Worm (Caenorhabditis elegans) whole organism, early embryonic: Measurements from ENCODE around the gene F49H12.3.

Experiments used
- B0310.2 ChIP-seq: sonication (generic microtip); optimal IDR thresholded peaks from 2 replicates; lab custom pipeline; 2016; ENCODE audit warnings: mild to moderate bottlenecking, missing genetic modification characterization, missing compliant biosample characterization
- F13C5.2 ChIP-seq: sonication (generic microtip); optimal IDR thresholded peaks from 2 replicates; lab custom pipeline; 2017; ENCODE audit warnings: mild to moderate bottlenecking, missing genetic modification characterization, inconsistent platforms, missing compliant biosample characterization
- aly-1 ChIP-seq: sonication (generic microtip); optimal IDR thresholded peaks from 2 replicates; lab custom pipeline; 2016; ENCODE audit warnings: missing genetic modification characterization, missing compliant biosample characterization
- ama-1 ChIP-seq: fragments of 150-350 bp; optimal IDR thresholded peaks from 2 replicates; lab custom pipeline; 2014
- ceh-13 ChIP-seq: fragments of 200-800 bp; sonication (Bioruptor generic); optimal IDR thresholded peaks from 2 replicates; lab custom pipeline; 2018; ENCODE audit warnings: mild to moderate bottlenecking, missing genetic modification characterization, missing compliant biosample characterization
- ceh-36 ChIP-seq: sonication (generic microtip); optimal IDR thresholded peaks from 2 replicates; lab custom pipeline; 2016; ENCODE audit warnings: missing genetic modification characterization, inconsistent platforms, missing compliant biosample characterization
- ets-7 ChIP-seq: sonication (generic microtip); optimal IDR thresholded peaks from 2 replicates; lab custom pipeline; 2016; ENCODE audit warnings: missing genotype, missing genetic modification characterization, missing compliant biosample characterization
- flt-1 ChIP-seq: fragments of 200-800 bp; sonication (Bioruptor generic); IDR thresholded peaks from 2 replicates; pipeline ENCODE4 v1.3.6; 2022; ENCODE audit warnings: missing genetic modification characterization, missing compliant biosample characterization
- hmbx-1 ChIP-seq: sonication (generic microtip); optimal IDR thresholded peaks from 2 replicates; lab custom pipeline; 2016; ENCODE audit warnings: mild to moderate bottlenecking, missing genetic modification characterization, missing compliant biosample characterization
- hmg-4 ChIP-seq: fragments of 200-800 bp; sonication (Bioruptor generic); optimal IDR thresholded peaks from 2 replicates; lab custom pipeline; 2018; ENCODE audit warnings: mild to moderate bottlenecking, missing genetic modification characterization, missing compliant biosample characterization
- hnd-1 ChIP-seq: sonication (generic microtip); optimal IDR thresholded peaks from 2 replicates; lab custom pipeline; 2016; ENCODE audit warnings: missing genetic modification characterization, missing compliant biosample characterization
- pes-1 ChIP-seq: fragments of 200-800 bp; sonication (Bioruptor generic); IDR thresholded peaks from 2 replicates; pipeline ENCODE4 v1.3.6; 2022; ENCODE audit warnings: missing genetic modification reagents, missing genetic modification characterization, missing compliant biosample characterization
- scrt-1 ChIP-seq: fragments of 200-800 bp; sonication (Bioruptor generic); IDR thresholded peaks from 2 replicates; pipeline ENCODE4 v1.3.6; 2022; ENCODE audit warnings: missing genetic modification characterization, missing compliant biosample characterization
- sea-1 ChIP-seq: fragments of 200-800 bp; sonication (Bioruptor generic); conservative IDR thresholded peaks from 2 replicates; pipeline ENCODE4 v1.3.6; 2022; ENCODE audit warnings: missing genetic modification characterization, missing compliant biosample characterization
- tbx-11 ChIP-seq: fragments of 200-800 bp; sonication (Bioruptor generic); IDR thresholded peaks from 2 replicates; pipeline ENCODE4 v1.3.6; 2022; ENCODE audit warnings: missing genetic modification characterization, missing compliant biosample characterization
- tbx-37 ChIP-seq: fragments of 200-800 bp; sonication (Bioruptor generic); conservative IDR thresholded peaks from 2 replicates; pipeline ENCODE4 v1.3.6; 2022; ENCODE audit warnings: missing genetic modification reagents, missing genetic modification characterization, missing compliant biosample characterization
- tra-4 ChIP-seq: sonication (generic microtip); optimal IDR thresholded peaks from 2 replicates; lab custom pipeline; 2017; ENCODE audit warnings: missing genetic modification characterization, missing compliant biosample characterization

Gene F49H12.3

ce11 chrX:2058498-2059349 is 25.5 kb upstream of the F49H12.3 start:
- TF ChIP-seq sea-1 (GFP tag; lab: Robert Waterston, UW), result 0 out of 2 replicates have a peak, but pooled peaks have one; percentile 17

ce11 chrX:2064730-2065129 is 19.4 kb upstream of the F49H12.3 start, which contains the start of gene F49H12.7:
TSS of gene F49H12.7 (plus strand) at chrX:2065030.
- TF ChIP-seq aly-1 (tag; lab: Kevin White, UChicago) (no peak), ceh-36 (tag; lab: Kevin White, UChicago) (no peak), hmg-4 (GFP tag; lab: Kevin White, UChicago) (no peak), ets-7 (tag; lab: Kevin White, UChicago) (no peak), tbx-11 (GFP tag; lab: Robert Waterston, UW) (no peak), B0310.2 (tag; lab: Kevin White, UChicago) (no peak), hmbx-1 (no peak), scrt-1 (GFP tag; lab: Robert Waterston, UW) (no peak), ceh-13 (GFP tag; lab: Kevin White, UChicago) (no peak), sea-1 (GFP tag; lab: Robert Waterston, UW) (no peak), pes-1 (no peak), tbx-37 (GFP tag; lab: Robert Waterston, UW) (no peak)

ce11 chrX:2068294-2068693 is 15.9 kb upstream of the F49H12.3 start:
- no peak for TF ChIP-seq ceh-13 (GFP tag; lab: Kevin White, UChicago)
- TF ChIP-seq hnd-1 (tag; lab: Kevin White, UChicago), result no peak
- TF ChIP-seq pes-1, result no peak
- no peak for TF ChIP-seq tbx-11 (GFP tag; lab: Robert Waterston, UW)
- TF ChIP-seq ceh-36 (tag; lab: Kevin White, UChicago), result no peak

ce11 chrX:2070418-2070996 is 13.7 kb upstream of the F49H12.3 start, which contains the start of gene acl-4:
TSS of gene acl-4 (minus strand) at chrX:2070444.
- no peak for TF ChIP-seq pes-1
- TF ChIP-seq scrt-1 (GFP tag; lab: Robert Waterston, UW), result no peak
- TF ChIP-seq hmg-4 (GFP tag; lab: Kevin White, UChicago), result no peak
- TF ChIP-seq sea-1 (GFP tag; lab: Robert Waterston, UW), result no peak
- no peak for TF ChIP-seq ceh-13 (GFP tag; lab: Kevin White, UChicago)
- TF ChIP-seq tra-4 (tag; lab: Kevin White, UChicago), result no peak
- TF ChIP-seq tbx-11 (GFP tag; lab: Robert Waterston, UW), result no peak
- no peak for TF ChIP-seq hnd-1 (tag; lab: Kevin White, UChicago)
- no peak for TF ChIP-seq tbx-37 (GFP tag; lab: Robert Waterston, UW)
- no peak for TF ChIP-seq ets-7 (tag; lab: Kevin White, UChicago)
- no peak for TF ChIP-seq aly-1 (tag; lab: Kevin White, UChicago)
- TF ChIP-seq ama-1 (lab: Kevin White, UChicago), result no peak
- TF ChIP-seq F13C5.2 (tag; lab: Kevin White, UChicago), result no peak
- TF ChIP-seq hmbx-1, result no peak
- TF ChIP-seq ceh-36 (tag; lab: Kevin White, UChicago), result no peak
- TF ChIP-seq B0310.2 (tag; lab: Kevin White, UChicago), result no peak
- no peak for TF ChIP-seq flt-1 (GFP tag; lab: Robert Waterston, UW)

ce11 chrX:2071392-2072001 is 12.7 kb upstream of the F49H12.3 start:
- TF ChIP-seq ceh-36 (tag; lab: Kevin White, UChicago) (no peak), tra-4 (tag; lab: Kevin White, UChicago) (no peak), hmbx-1 (no peak), scrt-1 (GFP tag; lab: Robert Waterston, UW) (no peak), hmg-4 (GFP tag; lab: Kevin White, UChicago) (peak; percentile 38), hnd-1 (tag; lab: Kevin White, UChicago) (no peak), pes-1 (no peak), sea-1 (GFP tag; lab: Robert Waterston, UW) (no peak), B0310.2 (tag; lab: Kevin White, UChicago) (no peak), ama-1 (lab: Kevin White, UChicago) (no peak), tbx-11 (GFP tag; lab: Robert Waterston, UW) (no peak), flt-1 (GFP tag; lab: Robert Waterston, UW) (no peak), F13C5.2 (tag; lab: Kevin White, UChicago) (peak; percentile 63), tbx-37 (GFP tag; lab: Robert Waterston, UW) (no peak), aly-1 (tag; lab: Kevin White, UChicago) (no peak), ets-7 (tag; lab: Kevin White, UChicago) (no peak), ceh-13 (GFP tag; lab: Kevin White, UChicago) (no peak)

ce11 chrX:2074055-2074454 is 10.1 kb upstream of the F49H12.3 start, which contains the start of gene txdc-12.2:
TSS of gene txdc-12.2 (plus strand) at chrX:2074450.
- TF ChIP-seq hmbx-1 (no peak), scrt-1 (GFP tag; lab: Robert Waterston, UW) (no peak)

- TF ChIP-seq ceh-13 (GFP tag; lab: Kevin White, UChicago), result no peak
- TF ChIP-seq sea-1 (GFP tag; lab: Robert Waterston, UW), result no peak
These were observed 9.0 kb upstream of the F49H12.3 start for ce11 chrX:2075169-2075568.
